Fruit fly (Drosophila melanogaster) S2 (cell line): ENCODE measurements around the gene CG18095.

Experiments
- CG8478 ChIP-seq: fragments of >200 bp; optimal IDR thresholded peaks from 2 replicates; lab custom pipeline; 2018
- CTCF ChIP-seq, 2 experiments: fragments of >200 bp; optimal IDR thresholded peaks; 2 replicates each; lab custom pipeline; 2018

- no peak for TF ChIP-seq CTCF (optimal IDR thresholded peaks at IDR 0.05; lab: Kevin White, UChicago)
- no peak for TF ChIP-seq CG8478 (lab: Kevin White, UChicago)
Measured at dm6 chr2L:14021646-14022129, 9.7 kb downstream of the CG18095 start.
